Fruit fly (Drosophila melanogaster): ENCODE data around the gene lft.

Gene lft

dm6 chr2L:10366525-10366924 is 2.3 kb downstream of the lft start, which contains the start of gene CG5056 (continued):
- TF ChIP-seq CG11398 (GFP tag; optimal IDR thresholded peaks at IDR 0.05) (no peak), Ets97D (GFP tag; optimal IDR thresholded peaks at IDR 0.05) (peak; percentile 40), CG9215 (GFP tag; IDR thresholded peaks at IDR 0.05) (no peak), Chrac-16 (GFP tag; optimal IDR thresholded peaks at IDR 0.05) (no peak), CG10959 (GFP tag; IDR thresholded peaks at IDR 0.05) (no peak), Dad (GFP tag; optimal IDR thresholded peaks at IDR 0.05) (no peak), CG18619 (GFP tag; optimal IDR thresholded peaks at IDR 0.05) (no peak), lola (GFP tag; optimal IDR thresholded peaks at IDR 0.05) (no peak), lmd (GFP tag; IDR thresholded peaks at IDR 0.05) (peak; percentile 16; the same call in 1 of the 2 replicates), luna (GFP tag; optimal IDR thresholded peaks at IDR 0.05) (no peak), bab2 (GFP tag; optimal IDR thresholded peaks at IDR 0.05) (no peak), bsh (GFP tag; optimal IDR thresholded peaks at IDR 0.05) (no peak), ro (GFP tag; IDR thresholded peaks at IDR 0.05) (no peak), CG4360 (GFP tag; IDR thresholded peaks at IDR 0.05) (no peak), CG30020 (tag; optimal IDR thresholded peaks at IDR 0.05) (peak; percentile 100), Sox102F (GFP tag; optimal IDR thresholded peaks at IDR 0.05) (no peak), Deaf1 (tag; optimal IDR thresholded peaks at IDR 0.05) (no peak), Hmx (GFP tag; optimal IDR thresholded peaks at IDR 0.05) (no peak), phol (tag; optimal IDR thresholded peaks at IDR 0.05) (peak; percentile 40), disco-r (GFP tag; optimal IDR thresholded peaks at IDR 0.05) (no peak), CkIIα-i1 (GFP tag; IDR thresholded peaks at IDR 0.05) (no peak), CG4854 (GFP tag; optimal IDR thresholded peaks at IDR 0.05) (no peak), E2f2 (GFP tag; IDR thresholded peaks at IDR 0.05) (no peak), sc (optimal IDR thresholded peaks at IDR 0.05) (no peak), sc (GFP tag; optimal IDR thresholded peaks at IDR 0.05) (no peak), pho (GFP tag; optimal IDR thresholded peaks at IDR 0.05) (no peak), Ets65A (GFP tag) (no peak), CG8388 (GFP tag; optimal IDR thresholded peaks at IDR 0.05) (no peak), Mad (GFP tag; optimal IDR thresholded peaks at IDR 0.05) (no peak), CG12942 (GFP tag; optimal IDR thresholded peaks at IDR 0.05) (no peak), CG33213 (GFP tag; optimal IDR thresholded peaks at IDR 0.05) (no peak), dysf (GFP tag; IDR thresholded peaks at IDR 0.05) (no peak), Abd-B (GFP tag; optimal IDR thresholded peaks at IDR 0.05) (peak; percentile 36), B-H2 (GFP tag; optimal IDR thresholded peaks at IDR 0.05) (no peak), nmo (GFP tag; optimal IDR thresholded peaks at IDR 0.05) (peak; percentile 64), CG12155 (GFP tag; optimal IDR thresholded peaks at IDR 0.05) (no peak), ara (GFP tag; IDR thresholded peaks at IDR 0.05) (no peak), chn (GFP tag; optimal IDR thresholded peaks at IDR 0.05) (no peak), CG12299 (tag; optimal IDR thresholded peaks at IDR 0.05) (no peak), Camta (GFP tag; optimal IDR thresholded peaks at IDR 0.05) (no peak), grn (GFP tag; optimal IDR thresholded peaks at IDR 0.05) (no peak), CG43689 (GFP tag; IDR thresholded peaks at IDR 0.05) (no peak), slou (GFP tag; optimal IDR thresholded peaks at IDR 0.05) (peak; percentile 27), HLH3B (GFP tag; IDR thresholded peaks at IDR 0.05) (no peak), Dll (GFP tag; IDR thresholded peaks at IDR 0.05; ENCODE audit: partially characterized antibody) (peak; percentile 28; the same call in 1 of the 4 replicates), mirr (GFP tag; optimal IDR thresholded peaks at IDR 0.05) (no peak), Opbp (GFP tag; IDR thresholded peaks at IDR 0.05; ENCODE audit: partially characterized antibody) (no peak), zfh2 (GFP tag; optimal IDR thresholded peaks at IDR 0.05) (no peak), Myb (GFP tag; optimal IDR thresholded peaks at IDR 0.05) (no peak), Kr (GFP tag; optimal IDR thresholded peaks at IDR 0.05) (no peak), CG11723 (GFP tag; optimal IDR thresholded peaks at IDR 0.05) (peak; percentile 87)

Data from whole organism, embryonic.